Worm (Caenorhabditis elegans): Measurements from ENCODE around the gene T05B4.9.

Gene T05B4.9

ce11 chrV:4114627-4115026 is 3.6 kb downstream of the T05B4.9 start, which contains the start of gene srw-133:
Gene srw-133 (minus strand): TSS chrV:4114727.
- TF ChIP-seq T23F11.4 (GFP tag; optimal IDR thresholded peaks at IDR 0.05) (no peak), sox-4 (tag; optimal IDR thresholded peaks at IDR 0.05) (no peak), hlh-15 (tag; optimal IDR thresholded peaks at IDR 0.05) (no peak), gmeb-2 (tag; optimal IDR thresholded peaks at IDR 0.05) (no peak)

ce11 chrV:4112516-4112915 is 5.7 kb downstream of the T05B4.9 start, which contains the start of gene srw-134:
Gene srw-134 (minus strand): TSS chrV:4112616.
- TF ChIP-seq odd-2 (tag; optimal IDR thresholded peaks at IDR 0.05) (no peak), ztf-16 (tag; optimal IDR thresholded peaks at IDR 0.05) (no peak), unc-3 (GFP tag; conservative IDR thresholded peaks at IDR 0.05) (no peak), unc-3 (tag; optimal IDR thresholded peaks at IDR 0.05) (no peak), T23F11.4 (GFP tag; optimal IDR thresholded peaks at IDR 0.05) (no peak), fkh-10 (GFP tag; optimal IDR thresholded peaks at IDR 0.05) (no peak), lim-6 (tag; optimal IDR thresholded peaks at IDR 0.05) (no peak), ceh-9 (tag; optimal IDR thresholded peaks at IDR 0.05) (no peak), ceh-31 (tag; optimal IDR thresholded peaks at IDR 0.05) (no peak), ceh-30 (tag; optimal IDR thresholded peaks at IDR 0.05) (no peak), pros-1 (tag; optimal IDR thresholded peaks at IDR 0.05) (no peak), ceh-22 (tag; optimal IDR thresholded peaks at IDR 0.05) (no peak), ceh-48 (tag; optimal IDR thresholded peaks at IDR 0.05) (no peak), ceh-2 (tag; optimal IDR thresholded peaks at IDR 0.05) (no peak), C38D4.7 (GFP tag; optimal IDR thresholded peaks at IDR 0.05) (no peak), madf-2 (tag; optimal IDR thresholded peaks at IDR 0.05) (no peak), mec-3 (tag; optimal IDR thresholded peaks at IDR 0.05; ENCODE audit: borderline replicate concordance) (no peak), gmeb-2 (tag; optimal IDR thresholded peaks at IDR 0.05) (no peak), che-1 (tag; optimal IDR thresholded peaks at IDR 0.05) (no peak), ama-1 (optimal IDR thresholded peaks at IDR 0.05) (no peak), hlh-13 (GFP tag; optimal IDR thresholded peaks at IDR 0.05) (no peak)

ce11 chrV:4109873-4110272 is 8.4 kb downstream of the T05B4.9 start, which contains the start of gene clc-18:
Gene clc-18 (minus strand): TSS chrV:4109973.
- TF ChIP-seq ceh-18 (tag; optimal IDR thresholded peaks at IDR 0.05) (no peak), nhr-11 (tag; optimal IDR thresholded peaks at IDR 0.05) (no peak), madf-2 (tag; optimal IDR thresholded peaks at IDR 0.05) (no peak), hlh-8 (tag; optimal IDR thresholded peaks at IDR 0.05) (no peak), ceh-31 (tag; optimal IDR thresholded peaks at IDR 0.05) (no peak), ceh-45 (GFP tag; IDR thresholded peaks at IDR 0.05) (no peak), pax-1 (tag; optimal IDR thresholded peaks at IDR 0.05) (no peak), pqm-1 (tag; optimal IDR thresholded peaks at IDR 0.05) (no peak), sdc-2 (tag; optimal IDR thresholded peaks at IDR 0.05) (no peak), ztf-16 (tag; optimal IDR thresholded peaks at IDR 0.05) (no peak), mec-3 (tag; optimal IDR thresholded peaks at IDR 0.05; ENCODE audit: borderline replicate concordance) (no peak), ceh-19 (GFP tag; optimal IDR thresholded peaks at IDR 0.05) (no peak), sox-4 (tag; optimal IDR thresholded peaks at IDR 0.05) (no peak), C38D4.7 (GFP tag; optimal IDR thresholded peaks at IDR 0.05) (no peak), ceh-30 (tag; optimal IDR thresholded peaks at IDR 0.05) (no peak), ceh-14 (tag; optimal IDR thresholded peaks at IDR 0.05) (no peak), elt-4 (tag; optimal IDR thresholded peaks at IDR 0.05) (no peak), fkh-10 (GFP tag; optimal IDR thresholded peaks at IDR 0.05) (no peak)

- no peak for TF ChIP-seq unc-42 (tag; optimal IDR thresholded peaks at IDR 0.05)
- no peak for TF ChIP-seq hlh-8 (tag; optimal IDR thresholded peaks at IDR 0.05)
Measured at ce11 chrV:4106688-4107087, 11.5 kb downstream of the T05B4.9 start.

- TF ChIP-seq eyg-1 (tag; optimal IDR thresholded peaks at IDR 0.05) (no peak), ceh-45 (GFP tag; IDR thresholded peaks at IDR 0.05) (no peak), ceh-31 (tag; optimal IDR thresholded peaks at IDR 0.05) (no peak), C38D4.7 (GFP tag; optimal IDR thresholded peaks at IDR 0.05) (no peak), npax-4 (tag; optimal IDR thresholded peaks at IDR 0.05) (no peak), nhr-232 (tag; optimal IDR thresholded peaks at IDR 0.05) (no peak), pax-1 (tag; optimal IDR thresholded peaks at IDR 0.05) (no peak), madf-2 (tag; optimal IDR thresholded peaks at IDR 0.05) (no peak), ama-1 (optimal IDR thresholded peaks at IDR 0.05) (no peak), nfya-1 (tag; optimal IDR thresholded peaks at IDR 0.05) (no peak), ceh-34 (tag; optimal IDR thresholded peaks at IDR 0.05) (no peak), zip-5 (tag; optimal IDR thresholded peaks at IDR 0.05) (no peak), elt-2 (tag; optimal IDR thresholded peaks at IDR 0.05) (no peak), ceh-22 (tag; optimal IDR thresholded peaks at IDR 0.05) (no peak), ref-2 (tag; optimal IDR thresholded peaks at IDR 0.05) (no peak), hlh-13 (GFP tag; optimal IDR thresholded peaks at IDR 0.05) (no peak), odd-2 (tag; optimal IDR thresholded peaks at IDR 0.05) (no peak)
Measured at ce11 chrV:4104298-4104697, 13.9 kb downstream of the T05B4.9 start, which contains the start of gene srj-39. Gene srj-39 (plus strand): TSS chrV:4104598.

Measured in whole organism, late embryonic.